Worm (Caenorhabditis elegans) whole organism, late embryonic: ENCODE data around the gene F48E3.9.

Experiments used
- C38D4.7 ChIP-seq: fragments of 200-800 bp; sonication (Bioruptor generic); optimal IDR thresholded peaks from 2 replicates; lab custom pipeline; 2018; ENCODE audit warnings: mild to moderate bottlenecking, missing genetic modification characterization, moderate library complexity, missing compliant biosample characterization
- F13H6.1 ChIP-seq: sonication (generic microtip); optimal IDR thresholded peaks from 2 replicates; lab custom pipeline; 2016; ENCODE audit warnings: missing genetic modification characterization, missing compliant biosample characterization
- T23F11.4 ChIP-seq: fragments of 200-800 bp; sonication (Bioruptor generic); optimal IDR thresholded peaks from 2 replicates; lab custom pipeline; 2018; ENCODE audit warnings: mild to moderate bottlenecking, missing genetic modification characterization, missing compliant biosample characterization
- ama-1 ChIP-seq: fragments of 150-350 bp; optimal IDR thresholded peaks from 2 replicates; lab custom pipeline; 2014
- ceh-18 ChIP-seq: sonication (generic microtip); optimal IDR thresholded peaks from 2 replicates; lab custom pipeline; 2016; ENCODE audit warnings: missing genetic modification characterization, missing compliant biosample characterization
- ceh-2 ChIP-seq: sonication (generic microtip); optimal IDR thresholded peaks from 2 replicates; lab custom pipeline; 2016; ENCODE audit warnings: missing genotype, missing genetic modification characterization, missing compliant biosample characterization
- ceh-22 ChIP-seq: sonication (generic microtip); optimal IDR thresholded peaks from 2 replicates; lab custom pipeline; 2017; ENCODE audit warnings: missing biosample characterization, missing genetic modification characterization
- ceh-24 ChIP-seq: sonication (generic microtip); optimal IDR thresholded peaks from 2 replicates; lab custom pipeline; 2016; ENCODE audit warnings: mild to moderate bottlenecking, missing genetic modification characterization, missing compliant biosample characterization
- ceh-30 ChIP-seq: fragments of 150-350 bp; optimal IDR thresholded peaks from 2 replicates; lab custom pipeline; 2014; ENCODE audit warnings: missing biosample characterization, missing genetic modification characterization
- ceh-31 ChIP-seq: sonication (generic microtip); optimal IDR thresholded peaks from 2 replicates; lab custom pipeline; 2016; ENCODE audit warnings: missing genetic modification characterization, missing compliant biosample characterization
- ceh-34 ChIP-seq: sonication (generic microtip); optimal IDR thresholded peaks from 2 replicates; lab custom pipeline; 2016; ENCODE audit warnings: mild to moderate bottlenecking, missing genetic modification characterization, missing compliant biosample characterization
- ceh-45 ChIP-seq: fragments of 200-800 bp; sonication (Bioruptor generic); IDR thresholded peaks from 2 replicates; pipeline ENCODE4 v1.3.6; 2022; ENCODE audit warnings: missing genetic modification reagents, missing genetic modification characterization, missing compliant biosample characterization
- ceh-6 ChIP-seq: fragments of 200-800 bp; sonication (Bioruptor generic); optimal IDR thresholded peaks from 2 replicates; lab custom pipeline; 2018; ENCODE audit warnings: mild to moderate bottlenecking, missing genetic modification characterization, missing compliant biosample characterization
- che-1 ChIP-seq: sonication (generic microtip); optimal IDR thresholded peaks from 2 replicates; lab custom pipeline; 2016; ENCODE audit warnings: mild to moderate bottlenecking, missing genetic modification characterization, missing compliant biosample characterization
- dmd-4 ChIP-seq: sonication (generic microtip); optimal IDR thresholded peaks from 2 replicates; lab custom pipeline; 2016; ENCODE audit warnings: borderline replicate concordance, missing genetic modification characterization, missing compliant biosample characterization
- dve-1 ChIP-seq: sonication (generic microtip); optimal IDR thresholded peaks from 2 replicates; lab custom pipeline; 2017; ENCODE audit warnings: antibody characterized with exemption, mild to moderate bottlenecking, missing genetic modification characterization, missing compliant biosample characterization
- ets-4 ChIP-seq: sonication (generic microtip); optimal IDR thresholded peaks from 2 replicates; lab custom pipeline; 2016; ENCODE audit warnings: missing genetic modification characterization, missing compliant biosample characterization
- eyg-1 ChIP-seq: sonication (generic microtip); optimal IDR thresholded peaks from 2 replicates; lab custom pipeline; 2016; ENCODE audit warnings: missing genotype, missing genetic modification characterization, missing compliant biosample characterization
- fkh-10 ChIP-seq: fragments of 150-350 bp; optimal IDR thresholded peaks from 2 replicates; lab custom pipeline; 2014; ENCODE audit warnings: missing biosample characterization, missing genetic modification reagents, missing genetic modification characterization
- gmeb-2 ChIP-seq: sonication (generic microtip); optimal IDR thresholded peaks from 2 replicates; lab custom pipeline; 2016; ENCODE audit warnings: missing genetic modification characterization, inconsistent platforms, missing compliant biosample characterization
- hlh-15 ChIP-seq: sonication (generic microtip); optimal IDR thresholded peaks from 2 replicates; lab custom pipeline; 2016; ENCODE audit warnings: missing genetic modification characterization, missing compliant biosample characterization
- hlh-30 ChIP-seq: sonication (generic microtip); optimal IDR thresholded peaks from 2 replicates; lab custom pipeline; 2017; ENCODE audit warnings: antibody characterized with exemption, missing genetic modification characterization, missing compliant biosample characterization; ENCODE audit not compliant: insufficient read depth
- hlh-6 ChIP-seq: sonication (generic microtip); optimal IDR thresholded peaks from 2 replicates; lab custom pipeline; 2016; ENCODE audit warnings: missing genotype, missing genetic modification characterization, missing compliant biosample characterization
- hlh-8 ChIP-seq: sonication (generic microtip); optimal IDR thresholded peaks from 2 replicates; lab custom pipeline; 2016; ENCODE audit warnings: missing genotype, missing genetic modification characterization, missing compliant biosample characterization
- lin-11 ChIP-seq: fragments of 200-800 bp; sonication (Bioruptor generic); optimal IDR thresholded peaks from 2 replicates; lab custom pipeline; 2018; ENCODE audit warnings: mild to moderate bottlenecking, missing genetic modification characterization, missing compliant biosample characterization
- madf-2 ChIP-seq: sonication (generic microtip); optimal IDR thresholded peaks from 2 replicates; lab custom pipeline; 2017; ENCODE audit warnings: missing genetic modification characterization, missing compliant biosample characterization
- mec-3 ChIP-seq: sonication (generic microtip); optimal IDR thresholded peaks from 2 replicates; lab custom pipeline; 2016; ENCODE audit warnings: borderline replicate concordance, missing genetic modification characterization, missing compliant biosample characterization
- nfya-1 ChIP-seq: sonication (generic microtip); optimal IDR thresholded peaks from 2 replicates; lab custom pipeline; 2017; ENCODE audit warnings: missing genetic modification characterization, mild to moderate bottlenecking, missing compliant biosample characterization, antibody characterized with exemption, moderate library complexity
- nhr-11 ChIP-seq: fragments of 150-350 bp; optimal IDR thresholded peaks from 2 replicates; lab custom pipeline; 2014; ENCODE audit warnings: missing biosample characterization, missing genetic modification characterization
- nhr-232 ChIP-seq: sonication (generic microtip); optimal IDR thresholded peaks from 2 replicates; lab custom pipeline; 2016; ENCODE audit warnings: missing genetic modification characterization, missing compliant biosample characterization
- odd-2 ChIP-seq: sonication (generic microtip); optimal IDR thresholded peaks from 2 replicates; lab custom pipeline; 2017; ENCODE audit warnings: antibody characterized with exemption, mild to moderate bottlenecking, missing genetic modification characterization, missing compliant biosample characterization
- pat-9 ChIP-seq: fragments of 200-800 bp; sonication (Bioruptor generic); optimal IDR thresholded peaks from 2 replicates; lab custom pipeline; 2018; ENCODE audit warnings: mild to moderate bottlenecking, missing genetic modification characterization, moderate library complexity, missing compliant biosample characterization
- pha-2 ChIP-seq: sonication (generic microtip); optimal IDR thresholded peaks from 2 replicates; lab custom pipeline; 2017; ENCODE audit warnings: mild to moderate bottlenecking, missing genetic modification characterization, missing compliant biosample characterization
- pha-4 ChIP-seq: fragments of 150-350 bp; optimal IDR thresholded peaks from 2 replicates; lab custom pipeline; 2018; ENCODE audit warnings: missing biosample characterization, missing genetic modification reagents, missing genetic modification characterization
- sdc-2 ChIP-seq: sonication (generic microtip); optimal IDR thresholded peaks from 2 replicates; lab custom pipeline; 2016; ENCODE audit warnings: missing genotype, missing genetic modification characterization, missing compliant biosample characterization
- sox-2 ChIP-seq: fragments of 200-800 bp; sonication (Bioruptor generic); IDR thresholded peaks from 2 replicates; pipeline ENCODE4 v1.3.6; 2022; ENCODE audit warnings: missing genetic modification reagents, missing genetic modification characterization, missing compliant biosample characterization
- sox-4 ChIP-seq: sonication (generic microtip); optimal IDR thresholded peaks from 2 replicates; lab custom pipeline; 2017; ENCODE audit warnings: mild to moderate bottlenecking, missing genetic modification characterization, inconsistent platforms, missing compliant biosample characterization
- syd-9 ChIP-seq: sonication (generic microtip); optimal IDR thresholded peaks from 2 replicates; lab custom pipeline; 2016; ENCODE audit warnings: mild to moderate bottlenecking, missing genetic modification characterization, moderate library complexity, missing compliant biosample characterization
- ttx-3 ChIP-seq: sonication (generic microtip); optimal IDR thresholded peaks from 2 replicates; lab custom pipeline; 2016; ENCODE audit warnings: missing genetic modification reagents, missing genetic modification characterization, missing compliant biosample characterization
- unc-86 ChIP-seq: sonication (generic microtip); optimal IDR thresholded peaks from 2 replicates; lab custom pipeline; 2016; ENCODE audit warnings: missing genetic modification characterization, missing compliant biosample characterization
- ztf-16 ChIP-seq: sonication (generic microtip); optimal IDR thresholded peaks from 2 replicates; lab custom pipeline; 2017; ENCODE audit warnings: missing genetic modification characterization, missing compliant biosample characterization

Gene F48E3.9

DNA sequence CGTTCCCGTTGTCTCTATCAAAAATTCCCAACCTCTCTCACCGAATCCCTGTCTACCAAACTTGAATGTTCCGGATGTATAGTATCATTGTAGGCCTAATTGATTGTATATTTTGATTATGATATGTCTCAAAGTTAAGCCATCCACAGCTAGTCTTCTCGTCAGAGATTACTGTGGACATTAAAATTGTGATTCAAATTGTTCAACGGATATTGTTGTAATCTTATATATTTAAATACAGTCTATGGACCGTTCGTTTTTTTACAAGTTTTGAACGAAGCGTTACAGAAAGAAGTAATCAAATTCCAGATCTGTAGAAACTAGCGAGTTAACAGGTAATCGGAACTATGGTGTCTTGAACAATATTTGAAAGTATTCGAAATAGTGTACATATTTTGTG, at the start of gene F48E3.9:
Gene F48E3.9 (plus strand): TSS at position 301 of the 400 bp plus-strand sequence.
- TF ChIP-seq odd-2 (tag; lab: Kevin White, UChicago): no peak
- no peak for TF ChIP-seq ceh-31 (tag; lab: Kevin White, UChicago)
- TF ChIP-seq ceh-30: no peak
- no peak for TF ChIP-seq hlh-15 (tag; lab: Kevin White, UChicago)
- TF ChIP-seq ztf-16 (tag; lab: Kevin White, UChicago): no peak

DNA sequence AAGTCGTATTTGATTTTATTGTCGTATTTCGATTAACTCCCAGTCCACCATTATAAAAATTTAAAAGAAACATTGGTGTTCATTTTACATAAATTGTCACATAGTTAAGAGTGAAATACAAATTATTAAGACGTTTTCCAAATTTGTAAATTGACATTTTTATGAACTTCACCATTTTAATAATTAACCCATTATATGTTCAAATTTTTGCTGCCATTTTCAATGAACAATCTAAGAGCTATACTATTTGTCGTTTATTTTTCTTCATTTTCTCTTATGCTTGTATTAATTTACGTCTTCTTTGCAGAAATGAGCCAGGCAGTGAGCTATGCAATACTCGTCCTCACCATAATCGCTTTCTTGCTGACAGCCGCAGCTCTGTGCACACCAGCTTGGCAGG, 49.7 kb upstream of the F48E3.9 start, which contains the start of gene clc-2:
Gene clc-2 (plus strand): TSS at position 301 of the 400 bp plus-strand sequence.
- TF ChIP-seq ceh-2 (tag; lab: Kevin White, UChicago) (no peak), pha-4 (tag; lab: Kevin White, UChicago) (no peak), sox-2 (GFP tag; lab: Robert Waterston, UW) (no peak), nhr-11 (tag; lab: Kevin White, UChicago) (no peak), che-1 (tag; lab: Kevin White, UChicago) (no peak), pat-9 (tag; lab: Kevin White, UChicago) (no peak), ceh-6 (GFP tag; lab: Kevin White, UChicago) (no peak), eyg-1 (tag; lab: Kevin White, UChicago) (no peak), ets-4 (tag; lab: Kevin White, UChicago) (no peak), fkh-10 (GFP tag; lab: Kevin White, UChicago) (no peak), ama-1 (lab: Kevin White, UChicago) (no peak), sdc-2 (tag; lab: Kevin White, UChicago) (no peak), nfya-1 (no peak), ttx-3 (no peak), ceh-18 (no peak), madf-2 (tag; lab: Kevin White, UChicago) (no peak), gmeb-2 (tag; lab: Kevin White, UChicago) (no peak)

- no peak for TF ChIP-seq odd-2 (tag; lab: Kevin White, UChicago)
- no peak for TF ChIP-seq unc-86 (tag; lab: Kevin White, UChicago)
- no peak for TF ChIP-seq ceh-24 (tag; lab: Kevin White, UChicago)
- no peak for TF ChIP-seq ceh-22
- no peak for TF ChIP-seq C38D4.7 (GFP tag; lab: Kevin White, UChicago)
- TF ChIP-seq lin-11 (tag; lab: Kevin White, UChicago): no peak
- no peak for TF ChIP-seq ceh-34 (tag; lab: Kevin White, UChicago)
- no peak for TF ChIP-seq ceh-45 (GFP tag; lab: Robert Waterston, UW)
- TF ChIP-seq hlh-15 (tag; lab: Kevin White, UChicago): no peak
Observed at ce11 chrX:7433269-7433668, 47.6 kb upstream of the F48E3.9 start, which contains the start of gene clc-5. Gene clc-5 (plus strand): TSS chrX:7433569.

ce11 chrX:7436912-7437311, 43.9 kb upstream of the F48E3.9 start:
- TF ChIP-seq madf-2 (tag; lab: Kevin White, UChicago): no peak
- no peak for TF ChIP-seq dmd-4
- no peak for TF ChIP-seq mec-3 (tag; lab: Kevin White, UChicago)
- TF ChIP-seq syd-9 (tag; lab: Kevin White, UChicago): no peak
- TF ChIP-seq F13H6.1 (tag; lab: Kevin White, UChicago): no peak
- TF ChIP-seq pha-4 (tag; lab: Kevin White, UChicago): no peak
- TF ChIP-seq unc-86 (tag; lab: Kevin White, UChicago): no peak
- no peak for TF ChIP-seq nhr-232 (tag; lab: Kevin White, UChicago)
- no peak for TF ChIP-seq ama-1 (lab: Kevin White, UChicago)
- no peak for TF ChIP-seq dve-1 (tag; lab: Kevin White, UChicago)
- no peak for TF ChIP-seq hlh-30 (tag; lab: Kevin White, UChicago)
- no peak for TF ChIP-seq hlh-6 (tag; lab: Kevin White, UChicago)
- TF ChIP-seq ceh-2 (tag; lab: Kevin White, UChicago): no peak
- no peak for TF ChIP-seq hlh-8 (tag; lab: Kevin White, UChicago)
- TF ChIP-seq T23F11.4 (GFP tag; lab: Kevin White, UChicago): no peak
- no peak for TF ChIP-seq pha-2
- no peak for TF ChIP-seq C38D4.7 (GFP tag; lab: Kevin White, UChicago)
- TF ChIP-seq sox-4: no peak
- no peak for TF ChIP-seq ceh-22
- TF ChIP-seq che-1 (tag; lab: Kevin White, UChicago): no peak
